Worm (Caenorhabditis elegans) whole organism, L4/young adult: Measurements from ENCODE around the gene nlf-1.

ENCODE experiments used
- W03F9.2 ChIP-seq: fragments of 150-350 bp; optimal IDR thresholded peaks from 2 replicates; lab custom pipeline; 2014; ENCODE audit warnings: missing biosample characterization, missing genetic modification characterization
- dao-5 ChIP-seq: sonication (generic microtip); optimal IDR thresholded peaks from 2 replicates; lab custom pipeline; 2016; ENCODE audit warnings: missing genotype, missing genetic modification characterization, moderate library complexity, missing compliant biosample characterization
- him-1 ChIP-seq: sonication (generic microtip); optimal IDR thresholded peaks from 2 replicates; lab custom pipeline; 2016; ENCODE audit warnings: missing genotype, missing genetic modification reagents, missing genetic modification characterization, missing compliant biosample characterization

The nlf-1 gene

DNA sequence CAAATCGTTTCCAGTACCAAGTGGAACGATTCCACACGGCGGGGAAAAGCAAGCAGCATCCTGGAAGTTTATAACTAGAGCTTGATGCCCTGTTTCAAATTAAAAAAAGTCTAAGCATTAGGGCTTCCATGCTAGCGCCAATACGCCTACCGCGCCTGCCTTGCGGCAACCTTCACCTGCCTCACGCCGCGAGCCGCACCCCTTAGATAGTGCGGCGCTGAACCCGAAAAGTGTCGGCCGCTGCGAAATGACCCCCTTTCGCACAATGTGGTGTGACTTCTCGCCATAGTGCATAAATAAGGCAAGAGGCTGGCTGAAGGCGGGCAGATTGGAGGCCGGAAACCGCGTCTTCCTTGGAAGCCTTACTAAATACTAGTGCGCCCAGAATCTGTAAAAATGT is 30.9 kb downstream of the nlf-1 start:
- TF ChIP-seq dao-5 (tag; lab: Kevin White, UChicago) (no peak), him-1 (no peak), W03F9.2 (tag; lab: Kevin White, UChicago) (no peak)

ce11 chrX:982598-982997 is 34.8 kb downstream of the nlf-1 start:
- TF ChIP-seq dao-5 (tag; lab: Kevin White, UChicago), result no peak
- no peak for TF ChIP-seq him-1
- no peak for TF ChIP-seq W03F9.2 (tag; lab: Kevin White, UChicago)

DNA sequence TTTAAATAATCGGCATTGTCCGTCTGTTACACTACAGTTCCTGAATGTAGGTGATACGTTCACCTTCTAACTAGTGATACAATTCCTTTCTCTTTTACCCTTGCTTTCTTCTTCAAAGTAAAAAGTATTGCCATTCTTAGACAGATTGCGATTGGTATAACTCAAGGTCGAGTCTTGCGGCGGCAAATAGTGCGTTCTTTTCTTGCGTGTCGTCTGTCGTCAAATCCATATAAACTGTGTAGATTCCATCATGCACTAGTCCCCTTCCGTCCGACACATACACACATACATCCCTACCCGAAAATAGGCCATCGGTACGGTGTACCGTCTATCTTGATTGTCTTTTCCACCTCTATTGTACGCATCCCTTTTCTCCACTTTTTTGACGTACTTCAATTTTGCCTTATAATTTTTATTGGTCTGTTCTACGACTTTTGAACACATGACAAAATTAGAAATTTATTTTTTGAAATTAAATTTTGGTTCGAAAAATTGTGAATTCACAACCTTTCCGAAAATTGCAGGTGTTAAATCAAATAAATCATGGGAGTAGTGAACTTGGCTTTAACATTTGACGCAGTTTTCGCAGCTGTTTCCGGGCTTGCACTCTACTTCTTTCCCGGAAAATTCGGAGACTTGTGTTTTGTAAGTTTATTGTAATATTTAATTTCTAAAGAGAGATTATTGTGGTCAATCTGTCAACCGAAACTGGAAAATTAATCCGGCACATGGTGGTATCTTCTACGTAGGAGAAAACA is 36.9 kb downstream of the nlf-1 start, which contains the start of gene C44C1.1:
Gene C44C1.1 (plus strand): TSS at position 525 of the 758 bp plus-strand sequence.
- TF ChIP-seq him-1, result no peak
- TF ChIP-seq W03F9.2 (tag; lab: Kevin White, UChicago), result no peak
- no peak for TF ChIP-seq dao-5 (tag; lab: Kevin White, UChicago)

- no peak for TF ChIP-seq W03F9.2 (tag; lab: Kevin White, UChicago)
- TF ChIP-seq him-1, result no peak
- TF ChIP-seq dao-5 (tag; lab: Kevin White, UChicago), result no peak
Measured at ce11 chrX:977958-978686, 39.2 kb downstream of the nlf-1 start, which contains the start of gene abhd-3.2. Gene abhd-3.2 (minus strand): TSS chrX:978008.

- TF ChIP-seq W03F9.2 (tag; lab: Kevin White, UChicago) (no peak), dao-5 (tag; lab: Kevin White, UChicago) (no peak), him-1 (no peak)
Measured at ce11 chrX:975236-975535, 42.2 kb downstream of the nlf-1 start.

ce11 chrX:974499-975235 is 42.7 kb downstream of the nlf-1 start, which contains the start of gene vps-45:
Gene vps-45 (minus strand): TSS chrX:974848.
- no peak for TF ChIP-seq dao-5 (tag; lab: Kevin White, UChicago)
- TF ChIP-seq W03F9.2 (tag; lab: Kevin White, UChicago), result peak; percentile 41
- no peak for TF ChIP-seq him-1

- TF ChIP-seq him-1, result no peak
- TF ChIP-seq W03F9.2 (tag; lab: Kevin White, UChicago), result no peak
- no peak for TF ChIP-seq dao-5 (tag; lab: Kevin White, UChicago)
Measured at ce11 chrX:970072-970471, 47.3 kb downstream of the nlf-1 start, which contains the start of gene C44C1.6. Gene C44C1.6 (minus strand): TSS chrX:970270.

DNA sequence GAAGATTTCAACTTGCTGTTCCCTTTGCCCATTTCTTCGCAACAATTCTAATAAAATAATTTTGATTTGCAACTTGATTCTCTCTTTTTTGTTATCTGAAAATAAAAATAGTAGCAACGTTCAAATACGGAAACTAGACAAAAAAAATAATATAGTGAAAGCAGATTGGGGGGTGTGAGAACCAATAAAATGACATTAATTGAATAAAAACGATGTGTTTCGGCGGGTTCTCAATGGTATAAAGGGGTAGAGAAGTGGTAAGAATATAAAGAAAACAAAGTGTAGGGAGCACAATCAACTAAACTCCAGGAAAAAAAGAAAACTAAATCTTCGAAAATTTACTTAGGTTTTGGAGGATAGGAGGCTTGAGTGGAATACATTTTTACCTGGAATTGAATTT is 54.2 kb downstream of the nlf-1 start, which contains the start of gene ncs-1:
Gene ncs-1 (minus strand): TSS at position 101 of the 400 bp plus-strand sequence.
- no peak for TF ChIP-seq W03F9.2 (tag; lab: Kevin White, UChicago)
- TF ChIP-seq dao-5 (tag; lab: Kevin White, UChicago), result no peak
- TF ChIP-seq him-1, result no peak
